Worm (Caenorhabditis elegans) whole organism, young adult: Measurements from ENCODE around the gene cct-5.

Experiments used
- B0336.3 ChIP-seq: fragments of 200-800 bp; sonication (Bioruptor generic); IDR thresholded peaks from 2 replicates; pipeline ENCODE4 v1.3.6; 2022; ENCODE audit warnings: missing genetic modification characterization, missing compliant biosample characterization
- C06A6.2 ChIP-seq: fragments of 200-800 bp; sonication (Bioruptor generic); conservative IDR thresholded peaks from 2 replicates; pipeline ENCODE4 v1.3.6; 2022; ENCODE audit warnings: missing genetic modification characterization, missing compliant biosample characterization
- F10E7.11 ChIP-seq: sonication (generic microtip); optimal IDR thresholded peaks from 2 replicates; lab custom pipeline; 2017; ENCODE audit warnings: mild to moderate bottlenecking, missing genetic modification characterization, moderate library complexity, missing compliant biosample characterization
- F23B12.7 ChIP-seq: sonication (generic microtip); optimal IDR thresholded peaks from 2 replicates; lab custom pipeline; 2017; ENCODE audit warnings: missing genetic modification characterization, mild to moderate bottlenecking, missing compliant biosample characterization, antibody characterized with exemption, moderate library complexity; ENCODE audit not compliant: insufficient read depth
- F39B2.1 ChIP-seq: fragments of 200-800 bp; sonication (Bioruptor generic); IDR thresholded peaks from 2 replicates; pipeline ENCODE4 v1.3.6; 2022; ENCODE audit warnings: missing genetic modification reagents, missing genetic modification characterization, missing compliant biosample characterization
- F49E8.2 ChIP-seq: sonication (generic microtip); optimal IDR thresholded peaks from 3 replicates; lab custom pipeline; 2017; ENCODE audit warnings: missing genetic modification characterization, mild to moderate bottlenecking, missing compliant biosample characterization, antibody characterized with exemption, moderate library complexity; ENCODE audit not compliant: insufficient read depth
- F57A8.1 ChIP-seq: fragments of 200-800 bp; sonication (Bioruptor generic); optimal IDR thresholded peaks from 2 replicates; lab custom pipeline; 2018; ENCODE audit warnings: mild to moderate bottlenecking, missing genetic modification characterization, moderate library complexity, missing compliant biosample characterization
- ZK185.1 ChIP-seq: sonication (generic microtip); optimal IDR thresholded peaks from 2 replicates; lab custom pipeline; 2016; ENCODE audit warnings: mild to moderate bottlenecking, missing genetic modification characterization, missing compliant biosample characterization; ENCODE audit not compliant: poor library complexity, severe bottlenecking
- aptf-2 ChIP-seq: fragments of 200-800 bp; sonication (Bioruptor generic); conservative IDR thresholded peaks from 2 replicates; pipeline ENCODE4 v1.3.6; 2022; ENCODE audit warnings: missing genetic modification reagents, missing genetic modification characterization, missing compliant biosample characterization
- aptf-3 ChIP-seq: fragments of 200-800 bp; sonication (Bioruptor generic); IDR thresholded peaks from 2 replicates; pipeline ENCODE4 v1.3.6; 2022; ENCODE audit warnings: missing genetic modification characterization, missing compliant biosample characterization
- atf-7 ChIP-seq: sonication (generic microtip); optimal IDR thresholded peaks from 2 replicates; lab custom pipeline; 2017; ENCODE audit warnings: mild to moderate bottlenecking, missing genetic modification characterization, missing compliant biosample characterization
- attf-3 ChIP-seq: fragments of 200-800 bp; sonication (Bioruptor generic); conservative IDR thresholded peaks from 2 replicates; pipeline ENCODE4 v1.3.6; 2022; ENCODE audit warnings: missing genetic modification reagents, missing genetic modification characterization, missing compliant biosample characterization
- attf-5 ChIP-seq: fragments of 200-800 bp; sonication (Bioruptor generic); optimal IDR thresholded peaks from 2 replicates; lab custom pipeline; 2018; ENCODE audit warnings: mild to moderate bottlenecking, missing genetic modification characterization, missing compliant biosample characterization
- bed-2 ChIP-seq: fragments of 200-800 bp; sonication (Bioruptor generic); IDR thresholded peaks from 2 replicates; pipeline ENCODE4 v1.3.6; 2022; ENCODE audit warnings: missing genetic modification reagents, missing genetic modification characterization, missing compliant biosample characterization
- cebp-1 ChIP-seq, 2 experiments: fragments of 200-800 bp in 1 of 2; sonication (Bioruptor generic) in 1 of 2; sonication (generic microtip) in 1 of 2; IDR thresholded peaks in 1 of 2; optimal IDR thresholded peaks in 1 of 2; 2 replicates each; pipeline versions ENCODE4 v1.3.6 to Lab custom; 2017 to 2022; ENCODE audit warnings: missing compliant biosample characterization in 2 of 2, missing genetic modification characterization in 2 of 2, mild to moderate bottlenecking in 1 of 2, missing genetic modification reagents in 1 of 2, moderate library complexity in 1 of 2
- ceh-27 ChIP-seq: fragments of 200-800 bp; sonication (Bioruptor generic); optimal IDR thresholded peaks from 2 replicates; lab custom pipeline; 2018; ENCODE audit warnings: mild to moderate bottlenecking, missing genetic modification characterization, moderate library complexity, missing compliant biosample characterization
- ceh-40 ChIP-seq: fragments of 200-800 bp; sonication (Bioruptor generic); IDR thresholded peaks from 2 replicates; pipeline ENCODE4 v1.3.6; 2022; ENCODE audit warnings: missing genetic modification characterization, missing compliant biosample characterization
- ceh-58 ChIP-seq: fragments of 200-800 bp; sonication (Bioruptor generic); IDR thresholded peaks from 2 replicates; pipeline ENCODE4 v1.3.6; 2022; ENCODE audit warnings: missing genetic modification characterization, missing compliant biosample characterization
- ceh-79 ChIP-seq: sonication (generic microtip); optimal IDR thresholded peaks from 2 replicates; lab custom pipeline; 2017; ENCODE audit warnings: mild to moderate bottlenecking, missing genetic modification characterization, missing compliant biosample characterization
- ceh-91 ChIP-seq: fragments of 200-800 bp; sonication (Bioruptor generic); IDR thresholded peaks from 2 replicates; pipeline ENCODE4 v1.3.6; 2022; ENCODE audit warnings: missing genetic modification reagents, missing genetic modification characterization, missing compliant biosample characterization
- chd-7 ChIP-seq: sonication (generic microtip); optimal IDR thresholded peaks from 2 replicates; lab custom pipeline; 2016; ENCODE audit warnings: mild to moderate bottlenecking, missing genetic modification characterization, moderate library complexity, missing compliant biosample characterization
- dox-1 ChIP-seq: fragments of 200-800 bp; sonication (Bioruptor generic); IDR thresholded peaks from 2 replicates; pipeline ENCODE4 v1.3.6; 2022; ENCODE audit warnings: missing genetic modification reagents, missing genetic modification characterization, missing compliant biosample characterization
- dpl-1 ChIP-seq: fragments of 150-350 bp; optimal IDR thresholded peaks from 2 replicates; lab custom pipeline; 2014; ENCODE audit warnings: missing biosample characterization, missing genetic modification reagents, missing genetic modification characterization
- hmg-1.2 ChIP-seq: fragments of 200-800 bp; sonication (Bioruptor generic); IDR thresholded peaks from 2 replicates; pipeline ENCODE4 v1.3.6; 2022; ENCODE audit warnings: missing genetic modification reagents, missing genetic modification characterization, missing compliant biosample characterization
- hmg-20 ChIP-seq: fragments of 200-800 bp; sonication (Bioruptor generic); IDR thresholded peaks from 2 replicates; pipeline ENCODE4 v1.3.6; 2022; ENCODE audit warnings: missing genetic modification reagents, missing genetic modification characterization, missing compliant biosample characterization
- hsf-1 ChIP-seq: fragments of 200-800 bp; sonication (Bioruptor generic); IDR thresholded peaks from 2 replicates; pipeline ENCODE4 v1.3.6; 2022; ENCODE audit warnings: missing genetic modification reagents, missing genetic modification characterization, missing compliant biosample characterization
- lag-1 ChIP-seq: fragments of 200-800 bp; sonication (Bioruptor generic); IDR thresholded peaks from 2 replicates; pipeline ENCODE4 v1.3.6; 2022; ENCODE audit warnings: missing genetic modification reagents, missing genetic modification characterization, missing compliant biosample characterization
- let-526 ChIP-seq: fragments of 200-800 bp; sonication (Bioruptor generic); IDR thresholded peaks from 2 replicates; pipeline ENCODE4 v1.3.6; 2022; ENCODE audit warnings: missing genetic modification reagents, missing genetic modification characterization, missing compliant biosample characterization
- lin-35 ChIP-seq, 3 experiments: fragments of 150-350 bp in 2 of 3; sonication (generic microtip) in 1 of 3; optimal IDR thresholded peaks; 2 replicates each; lab custom pipeline; 2014 to 2018; ENCODE audit warnings: missing biosample characterization in 3 of 3, missing genetic modification characterization in 3 of 3, missing genetic modification reagents in 3 of 3
- lir-1 ChIP-seq: fragments of 200-800 bp; sonication (Bioruptor generic); conservative IDR thresholded peaks from 2 replicates; pipeline ENCODE4 v1.3.6; 2022; ENCODE audit warnings: missing genetic modification reagents, missing genetic modification characterization, missing compliant biosample characterization
- lsy-27 ChIP-seq: sonication (generic microtip); optimal IDR thresholded peaks from 2 replicates; lab custom pipeline; 2017; ENCODE audit warnings: missing genetic modification characterization, mild to moderate bottlenecking, missing compliant biosample characterization, antibody characterized with exemption, missing genotype, borderline replicate concordance; ENCODE audit not compliant: insufficient read depth
- madf-3 ChIP-seq: fragments of 200-800 bp; sonication (Bioruptor generic); IDR thresholded peaks from 2 replicates; pipeline ENCODE4 v1.3.6; 2022; ENCODE audit warnings: missing genetic modification reagents, missing genetic modification characterization, missing compliant biosample characterization
- nfya-1 ChIP-seq: sonication (generic microtip); optimal IDR thresholded peaks from 2 replicates; lab custom pipeline; 2017; ENCODE audit warnings: antibody characterized with exemption, missing compliant biosample characterization, missing genetic modification characterization, borderline replicate concordance; ENCODE audit not compliant: insufficient read depth
- nhr-120 ChIP-seq: fragments of 200-800 bp; sonication (Bioruptor generic); IDR thresholded peaks from 2 replicates; pipeline ENCODE4 v1.3.6; 2022; ENCODE audit warnings: missing genetic modification characterization, missing compliant biosample characterization
- nhr-90 ChIP-seq: sonication (generic microtip); optimal IDR thresholded peaks from 2 replicates; lab custom pipeline; 2016; ENCODE audit warnings: missing genotype, mild to moderate bottlenecking, missing genetic modification characterization, missing compliant biosample characterization
- pbrm-1 ChIP-seq: fragments of 200-800 bp; sonication (Bioruptor generic); IDR thresholded peaks from 2 replicates; pipeline ENCODE4 v1.3.6; 2022; ENCODE audit warnings: missing genetic modification reagents, missing genetic modification characterization, missing compliant biosample characterization
- rec-8 ChIP-seq, 2 experiments: sonication (generic microtip); optimal IDR thresholded peaks; 2 replicates each; lab custom pipeline; 2016; ENCODE audit warnings: mild to moderate bottlenecking in 2 of 2, missing genetic modification characterization in 2 of 2, missing genetic modification reagents in 2 of 2, missing genotype in 2 of 2, missing biosample characterization in 1 of 2, missing compliant biosample characterization in 1 of 2, moderate library complexity in 1 of 2
- sdz-38 ChIP-seq: sonication (generic microtip); optimal IDR thresholded peaks from 2 replicates; lab custom pipeline; 2016; ENCODE audit warnings: missing genotype, missing genetic modification characterization, missing compliant biosample characterization
- sea-2 ChIP-seq: fragments of 200-800 bp; sonication (Bioruptor generic); IDR thresholded peaks from 2 replicates; pipeline ENCODE4 v1.3.6; 2022; ENCODE audit warnings: missing genetic modification characterization, missing compliant biosample characterization
- snpc-1.3 ChIP-seq: sonication (generic microtip); optimal IDR thresholded peaks from 2 replicates; lab custom pipeline; 2017; ENCODE audit warnings: missing genetic modification characterization, mild to moderate bottlenecking, missing compliant biosample characterization, antibody characterized with exemption, moderate library complexity, missing genotype, missing genetic modification reagents; ENCODE audit not compliant: insufficient read depth
- tbx-9 ChIP-seq: sonication (generic microtip); optimal IDR thresholded peaks from 2 replicates; lab custom pipeline; 2016; ENCODE audit warnings: borderline replicate concordance, missing genetic modification characterization, inconsistent platforms, missing compliant biosample characterization
- zfh-2 ChIP-seq: fragments of 200-800 bp; sonication (Bioruptor generic); conservative IDR thresholded peaks from 2 replicates; pipeline ENCODE4 v1.3.6; 2022; ENCODE audit warnings: missing genetic modification reagents, missing genetic modification characterization, missing compliant biosample characterization
- ztf-18 ChIP-seq: sonication (generic microtip); optimal IDR thresholded peaks from 2 replicates; lab custom pipeline; 2016; ENCODE audit warnings: missing genotype, mild to moderate bottlenecking, missing genetic modification characterization, missing compliant biosample characterization
- ztf-22 ChIP-seq: fragments of 200-800 bp; sonication (Bioruptor generic); optimal IDR thresholded peaks from 2 replicates; lab custom pipeline; 2018; ENCODE audit warnings: mild to moderate bottlenecking, missing genetic modification characterization, moderate library complexity, missing compliant biosample characterization
- ztf-25 ChIP-seq: fragments of 200-800 bp; sonication (Bioruptor generic); IDR thresholded peaks from 2 replicates; pipeline ENCODE4 v1.3.6; 2022; ENCODE audit warnings: missing genetic modification reagents, missing genetic modification characterization, missing compliant biosample characterization
- ztf-26 ChIP-seq: sonication (generic microtip); optimal IDR thresholded peaks from 2 replicates; lab custom pipeline; 2017; ENCODE audit warnings: missing genetic modification characterization, missing compliant biosample characterization

Gene cct-5

ce11 chrIII:4488892-4489409, 19.0 kb downstream of the cct-5 start, which contains the start of gene cpg-1:
TSS of gene cpg-1 (plus strand) at chrIII:4489359.
- TF ChIP-seq aptf-2 (GFP tag; lab: Robert Waterston, UW) (peak; percentile 35; the same call in 1 of the 2 replicates), B0336.3 (GFP tag; lab: Robert Waterston, UW) (peak; percentile 53), ceh-40 (no peak), lag-1 (no peak), hsf-1 (GFP tag; lab: Robert Waterston, UW) (peak; percentile 95), F57A8.1 (no peak), F23B12.7 (tag; lab: Kevin White, UChicago) (peak; percentile 79), F49E8.2 (tag; lab: Kevin White, UChicago) (peak; percentile 98), nhr-120 (GFP tag; lab: Robert Waterston, UW) (no peak), ceh-79 (no peak), ZK185.1 (tag; lab: Kevin White, UChicago) (no peak), nfya-1 (no peak), ztf-26 (no peak), F10E7.11 (tag; lab: Kevin White, UChicago) (no peak), lin-35 (GFP tag; optimal IDR thresholded peaks at IDR 0.05; lab: Kevin White, UChicago) (peak; percentile 64 to 83 (median 78)), atf-7 (tag; lab: Kevin White, UChicago) (no peak), zfh-2 (GFP tag; lab: Robert Waterston, UW) (no peak), tbx-9 (no peak), ztf-18 (tag; lab: Kevin White, UChicago) (peak; percentile 100), ztf-22 (no peak), madf-3 (no peak; the same call in 1 of the 2 replicates), hmg-1.2 (GFP tag; lab: Robert Waterston, UW) (peak; percentile 75), dpl-1 (peak; percentile 98), aptf-3 (GFP tag; lab: Robert Waterston, UW) (no peak), sdz-38 (tag; lab: Kevin White, UChicago) (no peak), cebp-1 (GFP tag; IDR thresholded peaks at IDR 0.05; lab: Robert Waterston, UW) (no peak), cebp-1 (tag; optimal IDR thresholded peaks at IDR 0.05; lab: Kevin White, UChicago) (no peak), lsy-27 (no peak), C06A6.2 (GFP tag; lab: Robert Waterston, UW) (no peak), chd-7 (tag; lab: Kevin White, UChicago) (no peak), lir-1 (GFP tag; lab: Robert Waterston, UW) (peak; percentile 93), ztf-25 (GFP tag; lab: Robert Waterston, UW) (0 out of 2 replicates have a peak, but pooled peaks have one; percentile 42), ceh-91 (GFP tag; lab: Robert Waterston, UW) (peak; percentile 99), hmg-20 (GFP tag; lab: Robert Waterston, UW) (peak; percentile 60; the same call in 1 of the 2 replicates), ceh-27 (GFP tag; lab: Kevin White, UChicago) (no peak), attf-3 (GFP tag; lab: Robert Waterston, UW) (peak; percentile 74), let-526 (GFP tag; lab: Robert Waterston, UW) (no peak), F39B2.1 (GFP tag; lab: Robert Waterston, UW) (no peak), bed-2 (peak; percentile 70; the same call in 1 of the 2 replicates), nhr-90 (tag; lab: Kevin White, UChicago) (no peak), snpc-1.3 (tag; lab: Kevin White, UChicago) (peak; percentile 97), rec-8 (tag; optimal IDR thresholded peaks at IDR 0.05; lab: Kevin White, UChicago) (peak in 1 of 2 experiments; percentile 88), sea-2 (GFP tag; lab: Robert Waterston, UW) (no peak), dox-1 (GFP tag; lab: Robert Waterston, UW) (no peak; the same call in 1 of the 2 replicates), pbrm-1 (GFP tag; lab: Robert Waterston, UW) (peak; percentile 91), attf-5 (GFP tag; lab: Kevin White, UChicago) (peak; percentile 14), ceh-58 (GFP tag; lab: Robert Waterston, UW) (no peak)
